Worm (Caenorhabditis elegans) whole organism, L3 larva: ENCODE data around the gene srw-44.

Source experiments
- R02D3.7 ChIP-seq: fragments of 150-350 bp; optimal IDR thresholded peaks from 2 replicates; lab custom pipeline; 2014; ENCODE audit warnings: missing biosample characterization, missing genetic modification characterization
- aly-2 ChIP-seq: fragments of 150-350 bp; optimal IDR thresholded peaks from 2 replicates; lab custom pipeline; 2014; ENCODE audit warnings: missing biosample characterization, missing genetic modification characterization
- ceh-16 ChIP-seq: sonication (generic microtip); optimal IDR thresholded peaks from 2 replicates; lab custom pipeline; 2017; ENCODE audit warnings: missing biosample characterization, missing genetic modification characterization
- ceh-9 ChIP-seq: sonication (generic microtip); optimal IDR thresholded peaks from 2 replicates; lab custom pipeline; 2018; ENCODE audit warnings: missing biosample characterization, missing genetic modification characterization
- daf-12 ChIP-seq: fragments of 150-350 bp; optimal IDR thresholded peaks from 2 replicates; lab custom pipeline; 2014; ENCODE audit warnings: missing biosample characterization, missing genetic modification reagents, missing genetic modification characterization
- egl-27 ChIP-seq: sonication (generic microtip); optimal IDR thresholded peaks from 4 replicates; lab custom pipeline; 2017; ENCODE audit warnings: missing biosample characterization, missing genetic modification reagents, missing genetic modification characterization
- elt-1 ChIP-seq: fragments of 150-350 bp; optimal IDR thresholded peaks from 2 replicates; lab custom pipeline; 2014; ENCODE audit warnings: missing biosample characterization, missing genetic modification characterization
- elt-2 ChIP-seq: sonication (generic microtip); optimal IDR thresholded peaks from 2 replicates; lab custom pipeline; 2016; ENCODE audit warnings: missing genetic modification reagents, mild to moderate bottlenecking, missing genetic modification characterization, missing compliant biosample characterization
- elt-3 ChIP-seq, 3 experiments: fragments of 150-350 bp in 1 of 3; sonication (generic microtip) in 2 of 3; optimal IDR thresholded peaks; 2 replicates in 2 of 3; 4 replicates in 1 of 3; lab custom pipeline; 2014 to 2017; ENCODE audit warnings: missing biosample characterization in 3 of 3, missing genetic modification characterization in 3 of 3
- fos-1 ChIP-seq: fragments of 150-350 bp; optimal IDR thresholded peaks from 2 replicates; lab custom pipeline; 2014; ENCODE audit warnings: missing biosample characterization, missing genetic modification characterization
- hmg-11 ChIP-seq: sonication (generic microtip); optimal IDR thresholded peaks from 2 replicates; lab custom pipeline; 2016; ENCODE audit warnings: missing genetic modification characterization, missing compliant biosample characterization
- jun-1 ChIP-seq: fragments of 150-350 bp; optimal IDR thresholded peaks from 2 replicates; lab custom pipeline; 2014; ENCODE audit warnings: missing biosample characterization, missing genetic modification reagents, missing genetic modification characterization
- lin-15B ChIP-seq: fragments of 150-350 bp; optimal IDR thresholded peaks from 2 replicates; lab custom pipeline; 2014; ENCODE audit warnings: missing biosample characterization, missing genetic modification characterization
- lin-39 ChIP-seq: fragments of 150-350 bp; optimal IDR thresholded peaks from 2 replicates; lab custom pipeline; 2018; ENCODE audit warnings: missing biosample characterization, missing genetic modification reagents, missing genetic modification characterization
- lsy-12 ChIP-seq: sonication (generic microtip); optimal IDR thresholded peaks from 2 replicates; lab custom pipeline; 2016; ENCODE audit warnings: mild to moderate bottlenecking, missing genetic modification characterization, missing compliant biosample characterization
- mdl-1 ChIP-seq: fragments of 150-350 bp; optimal IDR thresholded peaks from 2 replicates; lab custom pipeline; 2014; ENCODE audit warnings: missing biosample characterization, missing genetic modification characterization
- mml-1 ChIP-seq: fragments of 150-350 bp; sonication (generic microtip); optimal IDR thresholded peaks from 3 replicates; lab custom pipeline; 2014; ENCODE audit warnings: missing biosample characterization, missing genetic modification characterization
- nfya-1 ChIP-seq: sonication (generic microtip); optimal IDR thresholded peaks from 2 replicates; lab custom pipeline; 2017; ENCODE audit warnings: missing genetic modification characterization, mild to moderate bottlenecking, missing compliant biosample characterization, antibody characterized with exemption, moderate library complexity; ENCODE audit not compliant: insufficient read depth
- nhr-12 ChIP-seq: fragments of 150-350 bp; optimal IDR thresholded peaks from 2 replicates; lab custom pipeline; 2014; ENCODE audit warnings: missing biosample characterization, missing genetic modification characterization
- nhr-23 ChIP-seq: fragments of 150-350 bp; optimal IDR thresholded peaks from 2 replicates; lab custom pipeline; 2014; ENCODE audit warnings: missing biosample characterization, missing genetic modification reagents, missing genetic modification characterization
- nhr-28 ChIP-seq: fragments of 150-350 bp; optimal IDR thresholded peaks from 2 replicates; lab custom pipeline; 2014; ENCODE audit warnings: missing biosample characterization, missing genetic modification characterization
- nhr-43 ChIP-seq: sonication (generic microtip); optimal IDR thresholded peaks from 2 replicates; lab custom pipeline; 2016; ENCODE audit warnings: mild to moderate bottlenecking, missing genetic modification characterization, missing compliant biosample characterization; ENCODE audit not compliant: poor library complexity, severe bottlenecking
- nhr-67 ChIP-seq: fragments of 150-350 bp; optimal IDR thresholded peaks from 2 replicates; lab custom pipeline; 2014; ENCODE audit warnings: missing biosample characterization, missing genetic modification characterization
- nhr-76 ChIP-seq: fragments of 150-350 bp; sonication (generic microtip); optimal IDR thresholded peaks from 5 replicates; lab custom pipeline; 2014; ENCODE audit warnings: missing biosample characterization, missing genetic modification characterization
- nhr-77 ChIP-seq: fragments of 150-350 bp; optimal IDR thresholded peaks from 2 replicates; lab custom pipeline; 2014; ENCODE audit warnings: missing biosample characterization, missing genetic modification characterization
- pha-4 ChIP-seq: fragments of 150-350 bp; optimal IDR thresholded peaks from 2 replicates; lab custom pipeline; 2014; ENCODE audit warnings: missing biosample characterization, missing genetic modification reagents, missing genetic modification characterization
- pqm-1 ChIP-seq: fragments of 150-350 bp; optimal IDR thresholded peaks from 2 replicates; lab custom pipeline; 2017; ENCODE audit warnings: missing biosample characterization, missing genetic modification characterization, inconsistent platforms
- sea-2 ChIP-seq: fragments of 150-350 bp; sonication (generic microtip); optimal IDR thresholded peaks from 4 replicates; lab custom pipeline; 2014; ENCODE audit warnings: missing biosample characterization, missing genetic modification reagents, missing genetic modification characterization
- skn-1 ChIP-seq: fragments of 150-350 bp; optimal IDR thresholded peaks from 2 replicates; lab custom pipeline; 2014; ENCODE audit warnings: missing biosample characterization, missing genetic modification characterization
- snpc-4 ChIP-seq: fragments of 150-350 bp; optimal IDR thresholded peaks from 2 replicates; lab custom pipeline; 2014; ENCODE audit warnings: missing biosample characterization, missing genetic modification characterization
- tbx-2 ChIP-seq: sonication (generic microtip); optimal IDR thresholded peaks from 2 replicates; lab custom pipeline; 2016; ENCODE audit warnings: mild to moderate bottlenecking, missing genetic modification characterization, missing compliant biosample characterization
- zag-1 ChIP-seq: fragments of 150-350 bp; optimal IDR thresholded peaks from 2 replicates; lab custom pipeline; 2014; ENCODE audit warnings: missing biosample characterization, missing genetic modification characterization
- ztf-11 ChIP-seq: fragments of 150-350 bp; optimal IDR thresholded peaks from 2 replicates; lab custom pipeline; 2014; ENCODE audit warnings: missing biosample characterization, missing genetic modification characterization
- ztf-4 ChIP-seq: fragments of 150-350 bp; optimal IDR thresholded peaks from 2 replicates; lab custom pipeline; 2014; ENCODE audit warnings: missing biosample characterization, missing genetic modification characterization

The srw-44 gene

ce11 chrV:16694538-16694937, 14.5 kb downstream of the srw-44 start, which contains the start of gene srz-101:
srz-101 (plus strand) TSS chrV:16694838.
- no peak for TF ChIP-seq nhr-77 (tag; lab: Kevin White, UChicago)
- no peak for TF ChIP-seq nhr-12
- TF ChIP-seq fos-1: no peak
- no peak for TF ChIP-seq sea-2 (GFP tag; lab: Kevin White, UChicago)
- TF ChIP-seq lin-39: no peak
- TF ChIP-seq elt-2 (tag; lab: Kevin White, UChicago): no peak
- TF ChIP-seq lin-15B (tag; lab: Kevin White, UChicago): no peak
- TF ChIP-seq pqm-1: no peak
- TF ChIP-seq nfya-1 (tag; lab: Kevin White, UChicago): no peak
- TF ChIP-seq nhr-28: no peak
- TF ChIP-seq mml-1 (tag; lab: Kevin White, UChicago): no peak
- TF ChIP-seq ztf-11 (tag; lab: Kevin White, UChicago): no peak
- no peak for TF ChIP-seq nhr-23 (tag; lab: Kevin White, UChicago)

ce11 chrV:16695499-16695898, 15.4 kb downstream of the srw-44 start:
- no peak for TF ChIP-seq elt-1 (tag; lab: Kevin White, UChicago)
- no peak for TF ChIP-seq nhr-76 (tag; lab: Kevin White, UChicago)
- TF ChIP-seq zag-1 (tag; lab: Kevin White, UChicago): no peak
- TF ChIP-seq ztf-4 (tag; lab: Kevin White, UChicago): no peak
- no peak for TF ChIP-seq ceh-9 (tag; lab: Kevin White, UChicago)
- no peak for TF ChIP-seq elt-2 (tag; lab: Kevin White, UChicago)
- no peak for TF ChIP-seq snpc-4 (tag; lab: Kevin White, UChicago)
- TF ChIP-seq ztf-11 (tag; lab: Kevin White, UChicago): no peak
- no peak for TF ChIP-seq ceh-16 (tag; lab: Kevin White, UChicago)
- no peak for TF ChIP-seq jun-1

DNA sequence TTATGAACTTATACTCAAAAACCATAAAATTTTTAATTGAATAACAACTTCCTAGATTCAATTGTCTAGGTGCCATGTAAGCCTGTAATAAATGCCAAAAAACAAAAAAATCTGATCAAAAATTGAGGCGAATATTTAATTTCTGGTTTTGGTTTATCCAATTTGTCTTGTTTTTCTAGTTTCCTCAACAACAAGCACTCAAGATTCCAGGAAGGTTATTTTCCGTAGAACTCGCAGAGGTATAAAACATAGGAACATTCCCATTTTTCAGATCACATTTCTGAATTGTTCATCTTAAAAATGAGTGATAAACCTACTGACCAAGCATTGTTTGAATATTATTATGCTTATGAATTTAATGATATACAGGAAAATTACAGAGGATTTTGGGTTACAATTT, 17.1 kb downstream of the srw-44 start, which contains the start of gene srw-41:
Gene srw-41, plus strand, starts transcription at position 301 of the 400 bp plus-strand sequence.
- no peak for TF ChIP-seq R02D3.7 (tag; lab: Kevin White, UChicago)
- TF ChIP-seq ceh-16 (tag; lab: Kevin White, UChicago): no peak
- no peak for TF ChIP-seq aly-2
- TF ChIP-seq elt-2 (tag; lab: Kevin White, UChicago): no peak
- TF ChIP-seq lin-15B (tag; lab: Kevin White, UChicago): no peak
- no peak for TF ChIP-seq daf-12 (tag; lab: Kevin White, UChicago)
- TF ChIP-seq pha-4 (tag; lab: Kevin White, UChicago): no peak
- TF ChIP-seq nhr-12: no peak
- no peak for TF ChIP-seq ztf-11 (tag; lab: Kevin White, UChicago)
- no peak for TF ChIP-seq lsy-12 (tag; lab: Kevin White, UChicago)
- no peak for TF ChIP-seq egl-27 (tag; lab: Kevin White, UChicago)
- TF ChIP-seq elt-3 (tag; optimal IDR thresholded peaks at IDR 0.05; lab: Kevin White, UChicago): no peak
- TF ChIP-seq, all 47 proteins: peak for 0

ce11 chrV:16699752-16700259, 19.7 kb downstream of the srw-44 start, which contains the start of gene Y70C5C.1:
Y70C5C.1 (plus strand) TSS chrV:16700209.
- TF ChIP-seq ztf-4 (tag; lab: Kevin White, UChicago) (no peak), jun-1 (no peak), mdl-1 (tag; lab: Kevin White, UChicago) (no peak), tbx-2 (tag; lab: Kevin White, UChicago) (no peak), egl-27 (tag; lab: Kevin White, UChicago) (no peak), hmg-11 (tag; lab: Kevin White, UChicago) (no peak), fos-1 (no peak), nhr-43 (tag; lab: Kevin White, UChicago) (no peak)

DNA sequence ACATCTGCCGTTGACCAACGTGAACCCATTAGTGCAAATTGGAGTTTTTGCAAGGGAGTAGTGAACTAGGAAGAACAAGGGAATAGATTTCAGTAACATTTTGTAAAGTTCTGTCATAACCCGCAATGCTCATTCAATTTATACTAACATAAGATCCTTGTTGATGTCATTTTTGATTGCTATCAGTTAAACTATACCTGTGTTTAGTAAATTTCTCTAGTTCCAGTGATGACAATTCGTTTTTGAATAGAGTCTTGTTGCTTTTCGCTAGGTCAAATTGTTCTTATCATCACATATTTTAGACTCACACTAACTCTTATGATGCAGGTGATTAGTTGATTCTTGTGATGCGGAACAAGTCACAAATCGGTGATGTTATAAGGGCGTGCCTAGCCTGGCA, 26.5 kb downstream of the srw-44 start, which contains the start of gene clec-9:
Gene clec-9, minus strand, starts transcription at position 101 of the 400 bp plus-strand sequence.
- TF ChIP-seq skn-1 (tag; lab: Kevin White, UChicago): no peak
- TF ChIP-seq nhr-67 (tag; lab: Kevin White, UChicago): no peak
